Worm (Caenorhabditis elegans) whole organism, midembryonic: Measurements from ENCODE around the gene F26D11.1.

ENCODE experiments used
- cog-1 ChIP-seq: sonication (generic microtip); optimal IDR thresholded peaks from 2 replicates; lab custom pipeline; 2016; ENCODE audit warnings: missing genetic modification characterization, missing compliant biosample characterization
- flt-1 ChIP-seq: fragments of 200-800 bp; sonication (Bioruptor generic); IDR thresholded peaks from 2 replicates; pipeline ENCODE4 v1.3.6; 2022; ENCODE audit warnings: missing genetic modification characterization, missing compliant biosample characterization
- ztf-23 ChIP-seq: fragments of 200-800 bp; sonication (Bioruptor generic); IDR thresholded peaks from 2 replicates; pipeline ENCODE4 v1.3.6; 2022; ENCODE audit warnings: missing genetic modification reagents, missing genetic modification characterization, missing compliant biosample characterization
- ztf-29 ChIP-seq: fragments of 200-800 bp; sonication (Bioruptor generic); IDR thresholded peaks from 2 replicates; pipeline ENCODE4 v1.3.6; 2022; ENCODE audit warnings: missing genetic modification reagents, missing genetic modification characterization, missing compliant biosample characterization

DNA sequence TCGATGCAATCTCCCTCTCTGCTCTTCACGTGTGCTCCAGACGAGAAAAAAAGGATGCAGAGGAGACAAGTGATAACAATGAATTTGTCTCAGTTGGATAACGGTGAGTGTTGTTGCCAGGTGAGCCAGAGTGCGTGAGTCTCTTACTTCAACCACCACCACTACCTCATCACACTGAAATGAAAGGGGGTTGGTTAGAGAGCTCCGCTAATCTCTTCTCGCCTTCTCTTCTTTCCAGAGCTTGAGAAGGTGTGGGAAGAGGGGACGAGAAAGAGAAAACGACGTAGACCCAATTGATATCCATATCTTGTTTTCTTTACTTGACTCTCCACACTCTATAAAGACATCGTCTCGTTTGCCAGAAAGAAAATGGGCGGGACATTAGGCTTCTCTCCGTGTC, 10.0 kb upstream of the F26D11.1 start:
- TF ChIP-seq ztf-23 (GFP tag; lab: Robert Waterston, UW) (no peak), cog-1 (no peak), ztf-29 (no peak), flt-1 (GFP tag; lab: Robert Waterston, UW) (no peak)
